Worm (Caenorhabditis elegans) whole organism, L2 larva: ENCODE data around the gene cin-4.

Experiments used
- R02D3.7 ChIP-seq: fragments of 150-350 bp; optimal IDR thresholded peaks from 2 replicates; lab custom pipeline; 2014; ENCODE audit warnings: missing biosample characterization, missing genetic modification characterization
- alr-1 ChIP-seq: fragments of 150-350 bp; optimal IDR thresholded peaks from 2 replicates; lab custom pipeline; 2014; ENCODE audit warnings: missing biosample characterization, missing genetic modification characterization
- ama-1 ChIP-seq: fragments of 150-350 bp; optimal IDR thresholded peaks from 2 replicates; lab custom pipeline; 2018; ENCODE audit warnings: inconsistent platforms
- lsy-2 ChIP-seq, 2 experiments: fragments of 150-350 bp in 1 of 2; sonication (generic microtip) in 1 of 2; optimal IDR thresholded peaks; 2 replicates each; lab custom pipeline; 2014 to 2017; ENCODE audit warnings: missing biosample characterization in 2 of 2, missing genetic modification characterization in 2 of 2
- mbf-1 ChIP-seq: sonication (generic microtip); optimal IDR thresholded peaks from 2 replicates; lab custom pipeline; 2017; ENCODE audit warnings: missing biosample characterization, missing genetic modification characterization
- nhr-12 ChIP-seq: fragments of 150-350 bp; optimal IDR thresholded peaks from 2 replicates; lab custom pipeline; 2014; ENCODE audit warnings: missing biosample characterization, missing genetic modification characterization
- nhr-237 ChIP-seq: fragments of 150-350 bp; optimal IDR thresholded peaks from 2 replicates; lab custom pipeline; 2014; ENCODE audit warnings: missing biosample characterization, missing genetic modification characterization
- unc-39 ChIP-seq: fragments of 150-350 bp; optimal IDR thresholded peaks from 2 replicates; lab custom pipeline; 2014; ENCODE audit warnings: missing biosample characterization, missing genetic modification characterization

- TF ChIP-seq alr-1 (tag; lab: Kevin White, UChicago) (no peak), ama-1 (no peak), lsy-2 (tag; optimal IDR thresholded peaks at IDR 0.05; lab: Kevin White, UChicago) (no peak), nhr-12 (tag; lab: Kevin White, UChicago) (no peak), nhr-237 (tag; lab: Kevin White, UChicago) (no peak), unc-39 (tag; lab: Kevin White, UChicago) (no peak), mbf-1 (tag; lab: Kevin White, UChicago) (no peak), R02D3.7 (tag; lab: Kevin White, UChicago) (no peak)
Measured at ce11 chrII:7054987-7055386, 16.9 kb downstream of the cin-4 start, which contains the start of gene ZK1127.3.
